Worm (Caenorhabditis elegans): ENCODE data around the gene drl-1.
A peak's percentile ranks its signal among the peaks of the same experiment; 100 is the strongest.

The drl-1 gene

DNA sequence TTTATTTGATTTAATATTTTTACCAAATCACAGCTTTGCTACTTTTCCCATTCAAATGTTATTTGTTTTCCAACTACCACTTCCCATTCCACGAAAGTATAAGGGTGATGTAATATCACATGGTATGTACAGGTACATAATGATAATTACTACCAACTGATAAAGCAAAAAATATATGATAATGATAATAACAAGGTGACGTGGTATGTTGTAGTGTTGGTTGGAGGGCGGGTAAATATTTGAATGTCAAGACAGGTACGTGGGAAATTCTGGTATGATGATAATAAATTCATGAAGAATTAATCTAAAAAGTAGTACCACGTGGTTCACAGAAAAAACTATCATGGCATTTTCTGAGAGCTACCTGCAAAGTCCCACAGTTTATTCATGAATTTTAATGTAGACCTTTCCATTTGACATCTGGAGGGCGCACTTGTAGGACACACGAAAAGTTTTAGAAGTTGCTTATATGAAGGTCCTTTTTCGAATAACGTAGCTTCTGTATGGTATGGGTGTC, 33.0 kb upstream of the drl-1 start:
- no peak for TF ChIP-seq lim-7 (GFP tag; IDR thresholded peaks at IDR 0.05)
- no peak for TF ChIP-seq Y48G9A.11 (GFP tag; IDR thresholded peaks at IDR 0.05)
- TF ChIP-seq jun-1 (tag; optimal IDR thresholded peaks at IDR 0.05): peak; percentile 36
- TF ChIP-seq set-16 (GFP tag; IDR thresholded peaks at IDR 0.05): no peak
- TF ChIP-seq ctbp-1 (GFP tag; IDR thresholded peaks at IDR 0.05): no peak
- TF ChIP-seq mxl-2 (GFP tag; conservative IDR thresholded peaks at IDR 0.05): no peak
- no peak for TF ChIP-seq cey-2 (tag; optimal IDR thresholded peaks at IDR 0.05; ENCODE audit: borderline replicate concordance, insufficient read depth)
- peak; percentile 64 for TF ChIP-seq hlh-30 (tag; optimal IDR thresholded peaks at IDR 0.05; ENCODE audit: insufficient read depth)
- TF ChIP-seq nhr-28 (tag; optimal IDR thresholded peaks at IDR 0.05): peak; percentile 96
- no peak for TF ChIP-seq ceh-28 (tag; optimal IDR thresholded peaks at IDR 0.05)
- TF ChIP-seq daf-19 (GFP tag; conservative IDR thresholded peaks at IDR 0.05): no peak
- TF ChIP-seq duxl-1 (tag; optimal IDR thresholded peaks at IDR 0.05; ENCODE audit: poor library complexity): no peak
- TF ChIP-seq snpc-4 (tag; optimal IDR thresholded peaks at IDR 0.05): no peak
- no peak for TF ChIP-seq unc-130 (GFP tag; optimal IDR thresholded peaks at IDR 0.05)
- no peak for TF ChIP-seq nhr-25 (tag; optimal IDR thresholded peaks at IDR 0.05; ENCODE audit: borderline replicate concordance, insufficient read depth)
- no peak for TF ChIP-seq ceh-20 (GFP tag; IDR thresholded peaks at IDR 0.05)
- TF ChIP-seq F26F4.8 (GFP tag; conservative IDR thresholded peaks at IDR 0.05): no peak
- no peak for TF ChIP-seq R02D3.7 (tag; optimal IDR thresholded peaks at IDR 0.05)
- no peak for TF ChIP-seq hmg-1.1 (GFP tag; IDR thresholded peaks at IDR 0.05)
- no peak for TF ChIP-seq sdz-12 (GFP tag; optimal IDR thresholded peaks at IDR 0.05)
- no peak for TF ChIP-seq egl-27 (tag; optimal IDR thresholded peaks at IDR 0.05)
- no peak for TF ChIP-seq dmd-9 (GFP tag; IDR thresholded peaks at IDR 0.05)
- TF ChIP-seq ceh-32 (tag; optimal IDR thresholded peaks at IDR 0.05; ENCODE audit: poor library complexity): no peak
- peak; percentile 63 for TF ChIP-seq mep-1 (tag; optimal IDR thresholded peaks at IDR 0.05)
- TF ChIP-seq T26A8.4 (GFP tag; IDR thresholded peaks at IDR 0.05): no peak; the same call in 1 of the 2 replicates
- no peak for TF ChIP-seq ZK337.2 (GFP tag; IDR thresholded peaks at IDR 0.05)
- peak; percentile 7 to 46 for TF ChIP-seq unc-62 (GFP tag; optimal IDR thresholded peaks at IDR 0.05 in 1 of 2)
- no peak for TF ChIP-seq unc-62 (tag; optimal IDR thresholded peaks at IDR 0.05)
- TF ChIP-seq lin-39 (tag; optimal IDR thresholded peaks at IDR 0.05): no peak
- TF ChIP-seq ZK546.5 (tag; optimal IDR thresholded peaks at IDR 0.05): no peak
- TF ChIP-seq F44E2.7 (GFP tag; IDR thresholded peaks at IDR 0.05): no peak
- TF ChIP-seq tag-97 (GFP tag; IDR thresholded peaks at IDR 0.05): no peak
- no peak for TF ChIP-seq F37D6.2 (tag; optimal IDR thresholded peaks at IDR 0.05)
- peak; percentile 71 for TF ChIP-seq nhr-48 (tag; optimal IDR thresholded peaks at IDR 0.05)
- TF ChIP-seq madf-5 (GFP tag; IDR thresholded peaks at IDR 0.05): no peak
- TF ChIP-seq hlh-11 (tag; optimal IDR thresholded peaks at IDR 0.05): peak; percentile 84
- TF ChIP-seq D1046.2 (GFP tag; IDR thresholded peaks at IDR 0.05): no peak
- no peak for TF ChIP-seq snpc-1.2 (GFP tag; IDR thresholded peaks at IDR 0.05)
- TF ChIP-seq dmd-8 (GFP tag; IDR thresholded peaks at IDR 0.05): no peak
- no peak for TF ChIP-seq saeg-2 (GFP tag; IDR thresholded peaks at IDR 0.05)
- 0 out of 2 replicates have a peak, but pooled peaks have one; percentile 37 for TF ChIP-seq nhr-42 (GFP tag; IDR thresholded peaks at IDR 0.05)
- no peak for TF ChIP-seq spr-3 (GFP tag; optimal IDR thresholded peaks at IDR 0.05)
- TF ChIP-seq lin-38 (GFP tag; IDR thresholded peaks at IDR 0.05): 0 out of 2 replicates have a peak, but pooled peaks have one; percentile 30
- TF ChIP-seq unc-39 (tag; optimal IDR thresholded peaks at IDR 0.05): no peak
- TF ChIP-seq F49E8.2 (tag; optimal IDR thresholded peaks at IDR 0.05; ENCODE audit: borderline replicate concordance): no peak
- no peak for TF ChIP-seq Y5F2A.4 (GFP tag; optimal IDR thresholded peaks at IDR 0.05)
- peak; percentile 83 for TF ChIP-seq fos-1 (tag; optimal IDR thresholded peaks at IDR 0.05)
- peak; percentile 56 for TF ChIP-seq aha-1 (tag)
- TF ChIP-seq lin-1 (GFP tag; IDR thresholded peaks at IDR 0.05): peak; percentile 23; the same call in 1 of the 2 replicates
- TF ChIP-seq dpl-1 (GFP tag; optimal IDR thresholded peaks at IDR 0.05): no peak
- no peak for TF ChIP-seq aly-2 (tag; optimal IDR thresholded peaks at IDR 0.05)
